Worm (Caenorhabditis elegans) whole organism, mixed stage, embryonic: ENCODE measurements around the gene lin-39.

ENCODE experiments used
- bed-3 ChIP-seq: fragments of 200-800 bp; sonication (Bioruptor generic); optimal IDR thresholded peaks from 3 replicates; lab custom pipeline; 2018; ENCODE audit warnings: mild to moderate bottlenecking, missing genetic modification characterization, moderate library complexity, missing compliant biosample characterization
- blmp-1 ChIP-seq: fragments of 150-350 bp; optimal IDR thresholded peaks from 2 replicates; lab custom pipeline; 2014; ENCODE audit warnings: missing biosample characterization, missing genetic modification characterization
- ceh-83 ChIP-seq: fragments of 200-800 bp; sonication (Bioruptor generic); optimal IDR thresholded peaks from 2 replicates; lab custom pipeline; 2018; ENCODE audit warnings: mild to moderate bottlenecking, missing genetic modification characterization, missing compliant biosample characterization
- elt-3 ChIP-seq: fragments of 150-350 bp; optimal IDR thresholded peaks from 2 replicates; lab custom pipeline; 2014; ENCODE audit warnings: missing biosample characterization, missing genetic modification characterization

DNA sequence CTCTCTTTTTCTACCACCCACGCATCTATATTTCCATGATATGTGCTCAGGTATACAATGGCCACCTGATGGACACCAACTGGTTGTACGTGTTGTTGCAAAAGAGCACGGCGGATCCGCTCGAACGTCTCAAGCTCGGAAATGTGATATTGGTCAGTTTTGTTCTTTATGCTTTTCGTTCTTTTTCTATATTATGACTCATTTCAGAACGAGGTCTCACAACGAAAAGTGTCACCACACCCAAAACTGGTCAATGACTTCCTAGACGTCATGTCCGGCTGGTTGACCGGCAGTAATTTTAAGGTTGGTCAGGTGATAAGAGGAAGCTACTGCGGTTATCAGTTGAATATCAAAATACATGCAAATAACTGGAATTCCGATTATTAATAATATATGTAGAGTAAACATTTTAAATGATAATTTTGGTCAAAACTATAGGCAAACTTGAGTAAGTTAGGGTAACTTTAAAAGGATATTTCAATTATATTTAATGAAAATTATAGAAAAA lies 28.2 kb downstream of the lin-39 start, which contains the start of gene cls-1:
- TF ChIP-seq blmp-1 (tag; lab: Kevin White, UChicago): no peak
- TF ChIP-seq elt-3 (tag; lab: Kevin White, UChicago): no peak
- no peak for TF ChIP-seq ceh-83 (GFP tag; lab: Kevin White, UChicago)
- TF ChIP-seq bed-3 (GFP tag; lab: Kevin White, UChicago): no peak
